Worm (Caenorhabditis elegans) whole organism, L2 larva: ENCODE measurements around the gene H03A11.2.
A peak's percentile ranks its signal among the peaks of the same experiment; 100 is the strongest.

Source experiments
- C34F6.9 ChIP-seq: fragments of 150-350 bp; optimal IDR thresholded peaks from 2 replicates; lab custom pipeline; 2014; ENCODE audit warnings: missing biosample characterization, missing genetic modification characterization
- ceh-16 ChIP-seq: fragments of 150-350 bp; optimal IDR thresholded peaks from 2 replicates; lab custom pipeline; 2014; ENCODE audit warnings: missing biosample characterization, missing genetic modification characterization
- ceh-82 ChIP-seq: fragments of 150-350 bp; optimal IDR thresholded peaks from 2 replicates; lab custom pipeline; 2014; ENCODE audit warnings: missing biosample characterization, missing genetic modification characterization
- unc-39 ChIP-seq: fragments of 150-350 bp; optimal IDR thresholded peaks from 2 replicates; lab custom pipeline; 2014; ENCODE audit warnings: missing biosample characterization, missing genetic modification characterization

DNA sequence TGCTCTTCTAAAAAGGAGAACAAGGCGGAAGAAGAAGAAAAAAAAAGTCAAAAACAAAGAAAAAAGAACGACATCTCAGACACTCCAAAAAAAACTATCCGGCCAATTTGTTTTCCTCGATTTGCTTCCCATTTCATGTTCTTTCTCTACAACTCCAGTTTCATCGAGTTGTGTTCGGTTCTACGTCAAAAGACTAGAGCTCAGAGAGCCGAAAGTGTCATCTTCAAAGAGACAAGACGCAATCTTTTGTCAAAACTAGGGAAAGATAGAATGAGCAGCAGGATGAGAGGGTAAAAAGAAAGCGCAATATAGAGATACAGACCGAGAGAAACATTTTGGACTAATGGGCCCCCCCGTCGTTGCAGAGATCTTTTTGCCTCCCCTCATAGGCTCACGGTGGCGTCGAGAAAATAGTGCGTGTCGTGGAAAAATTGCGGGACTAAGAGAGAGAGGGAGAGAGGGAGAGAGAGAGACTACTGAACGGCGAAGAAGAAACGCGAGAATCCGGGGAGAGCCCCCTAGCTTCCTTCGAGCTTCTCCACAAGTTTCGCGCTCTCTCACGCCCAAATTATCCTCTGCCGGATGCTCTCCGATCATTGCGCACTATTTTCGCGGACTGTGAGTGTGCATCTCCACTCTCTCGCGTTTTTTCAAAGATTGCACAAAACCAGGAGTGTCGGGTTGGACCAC lies 41.3 kb downstream of the H03A11.2 start:
- TF ChIP-seq C34F6.9 (tag; lab: Kevin White, UChicago) (peak; percentile 75), ceh-82 (tag; lab: Kevin White, UChicago) (peak; percentile 23), ceh-16 (no peak), unc-39 (no peak)
